Worm (Caenorhabditis elegans): ENCODE data around the gene fbxa-55.

ce11 chrIII:938569-938968 lies 2.7 kb upstream of the fbxa-55 start, which contains the start of gene fbxa-22:
- TF ChIP-seq nhr-11 (tag; optimal IDR thresholded peaks at IDR 0.05) (no peak), ama-1 (optimal IDR thresholded peaks at IDR 0.05) (no peak), aly-2 (tag; optimal IDR thresholded peaks at IDR 0.05) (no peak), nhr-76 (tag; optimal IDR thresholded peaks at IDR 0.05) (no peak), tbx-2 (tag; optimal IDR thresholded peaks at IDR 0.05) (no peak)

All from whole organism, L3 larva.